Worm (Caenorhabditis elegans) whole organism, L4 larva: ENCODE results near the gene hpr-9.

Source experiments
- ZK337.2 ChIP-seq: fragments of 200-800 bp; sonication (Bioruptor generic); IDR thresholded peaks from 2 replicates; pipeline ENCODE4 v1.3.6; 2022; ENCODE audit warnings: missing genetic modification reagents, missing genetic modification characterization, missing compliant biosample characterization
- ceh-62 ChIP-seq: sonication (generic microtip); optimal IDR thresholded peaks from 2 replicates; lab custom pipeline; 2017; ENCODE audit warnings: missing biosample characterization, missing genetic modification characterization
- zag-1 ChIP-seq: fragments of 150-350 bp; optimal IDR thresholded peaks from 2 replicates; lab custom pipeline; 2014; ENCODE audit warnings: missing biosample characterization, missing genetic modification characterization

DNA sequence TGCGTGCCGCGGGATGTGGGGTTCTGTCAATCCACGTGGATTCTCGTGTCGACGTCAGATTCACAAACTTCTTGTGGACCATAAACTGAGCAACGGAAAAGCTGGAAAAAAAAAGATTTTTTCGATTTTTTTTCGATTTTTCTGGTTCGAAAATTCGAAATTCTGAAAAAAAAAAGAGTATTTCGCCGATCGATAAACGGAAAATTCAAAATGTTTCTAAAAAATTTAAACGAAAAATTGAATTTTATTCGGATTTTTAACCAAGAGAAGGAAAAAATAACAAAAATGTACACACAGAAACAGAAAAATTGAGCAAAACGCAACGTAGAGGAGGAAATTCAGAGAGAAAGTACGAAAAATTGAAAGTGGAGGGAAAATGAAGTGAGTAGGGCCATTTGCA is 25.0 kb upstream of the hpr-9 start, which contains the start of gene Y39A1A.3:
- TF ChIP-seq ZK337.2 (GFP tag; lab: Robert Waterston, UW) (no peak), ceh-62 (tag; lab: Kevin White, UChicago) (no peak), zag-1 (tag; lab: Kevin White, UChicago) (no peak)
